Fruit fly (Drosophila melanogaster): Measurements from ENCODE around the gene CG4907.

The CG4907 gene

dm6 chr3R:22663115-22663514, 47.4 kb downstream of the CG4907 start (continued):
- TF ChIP-seq Stat92E (GFP tag; optimal IDR thresholded peaks at IDR 0.05) = no peak
- TF ChIP-seq BEAF-32 (GFP tag; optimal IDR thresholded peaks at IDR 0.05) = no peak
- peak; percentile 36 for TF ChIP-seq HHEX (GFP tag; optimal IDR thresholded peaks at IDR 0.05)
- TF ChIP-seq Sox102F (GFP tag; optimal IDR thresholded peaks at IDR 0.05) = peak; percentile 76
- TF ChIP-seq CG10979 (tag; optimal IDR thresholded peaks at IDR 0.05) = peak; percentile 59
- TF ChIP-seq CG6689 (GFP tag; IDR thresholded peaks at IDR 0.05) = peak; percentile 54; the same call in 1 of the 2 replicates
- TF ChIP-seq rib (GFP tag; IDR thresholded peaks at IDR 0.05) = no peak
- TF ChIP-seq Nf-YB (GFP tag; optimal IDR thresholded peaks at IDR 0.05) = peak; percentile 33
- TF ChIP-seq CG8388 (GFP tag; optimal IDR thresholded peaks at IDR 0.05) = peak; percentile 63
- peak; percentile 59 for TF ChIP-seq CG13894 (tag; optimal IDR thresholded peaks at IDR 0.05)
- TF ChIP-seq eve (GFP tag; optimal IDR thresholded peaks at IDR 0.05) = peak in 1 of 2 experiments; percentile 77
- TF ChIP-seq tap (tag; optimal IDR thresholded peaks at IDR 0.05) = peak; percentile 55
- TF ChIP-seq esg (GFP tag; conservative IDR thresholded peaks at IDR 0.05) = peak; percentile 75
- TF ChIP-seq dysf (GFP tag; IDR thresholded peaks at IDR 0.05) = peak; percentile 60; the same call in 2 of the 3 replicates
- TF ChIP-seq CG15696 (tag; optimal IDR thresholded peaks at IDR 0.05) = no peak
- TF ChIP-seq chif (GFP tag; optimal IDR thresholded peaks at IDR 0.05) = peak; percentile 61 to 65
- no peak for TF ChIP-seq CG17612 (GFP tag; IDR thresholded peaks at IDR 0.05)
- no peak for TF ChIP-seq CG11560 (tag; IDR thresholded peaks at IDR 0.05)
- peak; percentile 5 for TF ChIP-seq Lhr (GFP tag; optimal IDR thresholded peaks at IDR 0.05)
- TF ChIP-seq Chrac-16 (GFP tag; optimal IDR thresholded peaks at IDR 0.05) = peak; percentile 68
- TF ChIP-seq gce (GFP tag; IDR thresholded peaks at IDR 0.05) = no peak
- TF ChIP-seq CG10147 (GFP tag; optimal IDR thresholded peaks at IDR 0.05) = peak; percentile 72
- 0 out of 2 replicates have a peak, but pooled peaks have one; percentile 13 for TF ChIP-seq gsb (GFP tag; IDR thresholded peaks at IDR 0.05)
- no peak for TF ChIP-seq inv (GFP tag; IDR thresholded peaks at IDR 0.05; ENCODE audit: partially characterized antibody)
- peak; percentile 38 for TF ChIP-seq Side (GFP tag; optimal IDR thresholded peaks at IDR 0.05)
- TF ChIP-seq CG4360 (GFP tag; IDR thresholded peaks at IDR 0.05) = 0 out of 2 replicates have a peak, but pooled peaks have one; percentile 13
- TF ChIP-seq jumu (GFP tag; optimal IDR thresholded peaks at IDR 0.05) = peak; percentile 3
- TF ChIP-seq Blimp-1 (GFP tag; optimal IDR thresholded peaks at IDR 0.05) = peak; percentile 61
- peak; percentile 42; the same call in 1 of the 2 replicates for TF ChIP-seq Awh (GFP tag; IDR thresholded peaks at IDR 0.05)
- no peak for TF ChIP-seq Spps (tag; optimal IDR thresholded peaks at IDR 0.05)
- peak; percentile 39 for TF ChIP-seq Atf-2 (GFP tag; optimal IDR thresholded peaks at IDR 0.05)
- no peak for TF ChIP-seq gt (GFP tag; IDR thresholded peaks at IDR 0.05)
- no peak for TF ChIP-seq Dp (GFP tag; optimal IDR thresholded peaks at IDR 0.05)
- TF ChIP-seq CG3847 (GFP tag; IDR thresholded peaks at IDR 0.05) = peak; percentile 77
- TF ChIP-seq CG13424 (tag; optimal IDR thresholded peaks at IDR 0.05) = peak; percentile 66
- TF ChIP-seq jigr1 (GFP tag; IDR thresholded peaks at IDR 0.05) = no peak
- TF ChIP-seq ATbp (GFP tag; optimal IDR thresholded peaks at IDR 0.05) = peak; percentile 49
- peak; percentile 79 for TF ChIP-seq Dip3 (GFP tag; optimal IDR thresholded peaks at IDR 0.05)
- no peak for TF ChIP-seq CkIIα-i1 (GFP tag; IDR thresholded peaks at IDR 0.05)
- peak; percentile 50 for TF ChIP-seq Dek (tag; optimal IDR thresholded peaks at IDR 0.05)
- peak; percentile 40; the same call in 1 of the 2 replicates for TF ChIP-seq ttk (GFP tag; IDR thresholded peaks at IDR 0.05)
- peak; percentile 72 for TF ChIP-seq grau (tag; optimal IDR thresholded peaks at IDR 0.05)
- peak; percentile 79 for TF ChIP-seq otp (GFP tag; IDR thresholded peaks at IDR 0.05)
- TF ChIP-seq CG12155 (GFP tag; optimal IDR thresholded peaks at IDR 0.05) = peak; percentile 67
- TF ChIP-seq toy (GFP tag; IDR thresholded peaks at IDR 0.05) = no peak
- peak; percentile 34 for TF ChIP-seq CG9437 (GFP tag; optimal IDR thresholded peaks at IDR 0.05)
- no peak for TF ChIP-seq CG1792 (GFP tag; optimal IDR thresholded peaks at IDR 0.05)
- TF ChIP-seq CG16863 (GFP tag; optimal IDR thresholded peaks at IDR 0.05) = peak; percentile 53
- TF ChIP-seq ken (GFP tag; IDR thresholded peaks at IDR 0.05) = peak; percentile 51; the same call in 2 of the 3 replicates
- TF ChIP-seq Bdp1 (GFP tag; optimal IDR thresholded peaks at IDR 0.05) = peak; percentile 22

Data from whole organism, embryonic.